Worm (Caenorhabditis elegans) whole organism, L1 larva: Measurements from ENCODE around the gene T25B6.5.

Source experiments
- irx-1 ChIP-seq: sonication (generic microtip); optimal IDR thresholded peaks from 2 replicates; lab custom pipeline; 2016; ENCODE audit warnings: missing genetic modification characterization, missing compliant biosample characterization
- lin-13 ChIP-seq: fragments of 150-350 bp; optimal IDR thresholded peaks from 2 replicates; lab custom pipeline; 2014; ENCODE audit warnings: missing biosample characterization, missing genetic modification reagents, missing genetic modification characterization
- sox-4 ChIP-seq: sonication (generic microtip); optimal IDR thresholded peaks from 2 replicates; lab custom pipeline; 2016; ENCODE audit warnings: missing genetic modification characterization, missing compliant biosample characterization
- unc-62 ChIP-seq: fragments of 150-350 bp; optimal IDR thresholded peaks from 2 replicates; lab custom pipeline; 2014; ENCODE audit warnings: missing biosample characterization, missing genetic modification reagents, missing genetic modification characterization

DNA sequence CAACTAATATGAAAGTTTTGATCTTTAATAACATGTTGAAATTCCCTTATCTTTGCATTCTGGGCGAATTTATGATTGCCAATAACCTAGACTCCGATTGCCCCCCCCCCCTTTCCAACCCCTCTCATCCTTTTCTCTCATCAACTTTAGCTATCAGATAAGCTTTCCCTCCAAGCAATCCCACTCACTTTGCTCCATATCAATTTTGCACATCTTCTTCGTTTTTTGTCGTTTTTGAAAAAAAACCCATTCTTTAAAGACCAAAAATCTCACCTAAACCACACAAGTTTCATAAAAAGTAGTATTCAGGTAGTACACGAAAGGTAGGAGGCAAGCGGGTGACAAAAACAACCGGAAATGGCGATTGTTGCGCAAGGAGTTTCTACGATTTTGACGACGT, 33.7 kb downstream of the T25B6.5 start, which contains the start of gene twk-18:
- TF ChIP-seq irx-1 (tag; lab: Kevin White, UChicago) (no peak), lin-13 (GFP tag; lab: Kevin White, UChicago) (no peak), unc-62 (GFP tag; lab: Kevin White, UChicago) (no peak), sox-4 (tag; lab: Kevin White, UChicago) (no peak)
